Fruit fly (Drosophila melanogaster) whole organism, embryonic: ENCODE measurements around the gene CG7298.

ENCODE experiments used
- ATbp ChIP-seq: fragments of 200-800 bp; sonication (Bioruptor generic); optimal IDR thresholded peaks from 2 replicates; lab custom pipeline; 2017; ENCODE audit warnings: missing biosample characterization, mild to moderate bottlenecking, missing genetic modification characterization, missing genetic modification reagents
- Atf3 ChIP-seq: fragments of 200-800 bp; sonication (Bioruptor generic); optimal IDR thresholded peaks from 3 replicates; lab custom pipeline; 2016; ENCODE audit warnings: missing biosample characterization, missing genetic modification characterization
- B-H2 ChIP-seq: fragments of 200-800 bp; sonication (Bioruptor generic); optimal IDR thresholded peaks from 2 replicates; lab custom pipeline; 2018; ENCODE audit warnings: missing biosample characterization, mild to moderate bottlenecking, missing genetic modification characterization
- CG10147 ChIP-seq: fragments of 200-800 bp; sonication (Bioruptor generic); optimal IDR thresholded peaks from 2 replicates; lab custom pipeline; 2019; ENCODE audit warnings: missing biosample characterization, mild to moderate bottlenecking, missing genetic modification characterization, moderate library complexity
- CG10321 ChIP-seq: fragments of 200-800 bp; sonication (Bioruptor generic); IDR thresholded peaks from 2 replicates; pipeline ENCODE4 v1.3.6; 2022; ENCODE audit warnings: missing biosample characterization, missing genetic modification characterization
- CG10959 ChIP-seq: fragments of 200-800 bp; sonication (Bioruptor generic); IDR thresholded peaks from 2 replicates; pipeline ENCODE4 v1.3.6; 2022; ENCODE audit warnings: missing biosample characterization, missing genetic modification characterization
- CG12744 ChIP-seq: fragments of 200-800 bp; sonication (Bioruptor generic); optimal IDR thresholded peaks from 2 replicates; lab custom pipeline; 2016; ENCODE audit warnings: missing biosample characterization, missing genetic modification characterization
- CG13624 ChIP-seq: fragments of 200-800 bp; sonication (Bioruptor generic); optimal IDR thresholded peaks from 2 replicates; lab custom pipeline; 2016; ENCODE audit warnings: missing biosample characterization, missing genetic modification characterization
- CG17568 ChIP-seq: fragments of 200-800 bp; sonication (Bioruptor generic); optimal IDR thresholded peaks from 2 replicates; lab custom pipeline; 2018; ENCODE audit warnings: missing biosample characterization, mild to moderate bottlenecking, missing genetic modification characterization, moderate library complexity
- CG18011 ChIP-seq: fragments of 200-800 bp; sonication (Bioruptor generic); optimal IDR thresholded peaks from 2 replicates; lab custom pipeline; 2017; ENCODE audit warnings: missing biosample characterization, missing genetic modification characterization, mild to moderate bottlenecking, moderate library complexity, missing genotype
- CG18619 ChIP-seq: fragments of 200-800 bp; sonication (Bioruptor generic); optimal IDR thresholded peaks from 3 replicates; lab custom pipeline; 2017; ENCODE audit warnings: missing biosample characterization, mild to moderate bottlenecking, missing genetic modification characterization
- CG2202 ChIP-seq: fragments of 200-800 bp; sonication (Bioruptor generic); optimal IDR thresholded peaks from 2 replicates; lab custom pipeline; 2018; ENCODE audit warnings: missing biosample characterization, mild to moderate bottlenecking, missing genetic modification characterization
- CG30403 ChIP-seq: fragments of 200-800 bp; sonication (Bioruptor generic); optimal IDR thresholded peaks from 3 replicates; lab custom pipeline; 2016; ENCODE audit warnings: missing biosample characterization, missing genetic modification characterization
- CG34224 ChIP-seq: fragments of 200-800 bp; sonication (Bioruptor generic); IDR thresholded peaks from 3 replicates; pipeline ENCODE4 v1.3.6; 2022; ENCODE audit warnings: missing biosample characterization, missing genetic modification characterization; ENCODE audit not compliant: partially characterized antibody
- CG4617 ChIP-seq: fragments of 200-800 bp; sonication (Bioruptor generic); optimal IDR thresholded peaks from 3 replicates; lab custom pipeline; 2016; ENCODE audit warnings: missing biosample characterization, missing genetic modification characterization, borderline replicate concordance
- CG5245 ChIP-seq: fragments of 200-800 bp; sonication (Bioruptor generic); optimal IDR thresholded peaks from 3 replicates; lab custom pipeline; 2016; ENCODE audit warnings: missing biosample characterization, missing genetic modification characterization
- CG6683 ChIP-seq: fragments of 200-800 bp; sonication (Bioruptor generic); optimal IDR thresholded peaks from 2 replicates; lab custom pipeline; 2017; ENCODE audit warnings: missing biosample characterization, mild to moderate bottlenecking, missing genetic modification characterization, missing genetic modification reagents
- CG8388 ChIP-seq: fragments of 200-800 bp; sonication (Bioruptor generic); optimal IDR thresholded peaks from 2 replicates; lab custom pipeline; 2019; ENCODE audit warnings: missing biosample characterization, mild to moderate bottlenecking, missing genetic modification characterization, moderate library complexity
- CG8944 ChIP-seq: fragments of 200-800 bp; sonication (Bioruptor generic); optimal IDR thresholded peaks from 3 replicates; lab custom pipeline; 2016; ENCODE audit warnings: missing biosample characterization, missing genetic modification characterization
- CG9609 ChIP-seq: fragments of 200-800 bp; sonication (Bioruptor generic); optimal IDR thresholded peaks from 3 replicates; lab custom pipeline; 2016; ENCODE audit warnings: missing biosample characterization, missing genetic modification characterization
- CG9727 ChIP-seq: fragments of 200-800 bp; sonication (Bioruptor generic); optimal IDR thresholded peaks from 3 replicates; lab custom pipeline; 2017; ENCODE audit warnings: missing biosample characterization, mild to moderate bottlenecking, missing genetic modification characterization
- Deaf1 ChIP-seq: fragments of 200-800 bp; optimal IDR thresholded peaks from 3 replicates; lab custom pipeline; 2019; ENCODE audit warnings: missing biosample characterization, mild to moderate bottlenecking, missing genetic modification characterization, moderate library complexity
- Dip3 ChIP-seq: fragments of 200-800 bp; sonication (Bioruptor generic); optimal IDR thresholded peaks from 3 replicates; lab custom pipeline; 2016; ENCODE audit warnings: missing biosample characterization, missing genetic modification characterization
- Doc3 ChIP-seq: fragments of 200-800 bp; sonication (Bioruptor generic); IDR thresholded peaks from 3 replicates; pipeline ENCODE4 v1.3.6; 2022; ENCODE audit warnings: missing biosample characterization, missing genetic modification characterization; ENCODE audit not compliant: partially characterized antibody
- GATAe ChIP-seq: fragments of 200-800 bp; sonication (Bioruptor generic); conservative IDR thresholded peaks from 2 replicates; pipeline ENCODE4 v1.3.6; 2022; ENCODE audit warnings: missing biosample characterization, missing genetic modification characterization
- HHEX ChIP-seq: fragments of 200-800 bp; sonication (Bioruptor generic); optimal IDR thresholded peaks from 3 replicates; lab custom pipeline; 2017; ENCODE audit warnings: missing biosample characterization, mild to moderate bottlenecking, missing genetic modification characterization, missing genetic modification reagents
- Hmx ChIP-seq: fragments of 200-800 bp; sonication (Bioruptor generic); optimal IDR thresholded peaks from 2 replicates; lab custom pipeline; 2016; ENCODE audit warnings: missing biosample characterization, missing genetic modification characterization
- Kr ChIP-seq: fragments of 200-800 bp; sonication (Bioruptor generic); optimal IDR thresholded peaks from 2 replicates; lab custom pipeline; 2017; ENCODE audit warnings: missing biosample characterization, mild to moderate bottlenecking, missing genetic modification characterization
- NC2β ChIP-seq: fragments of 200-800 bp; sonication (Bioruptor generic); optimal IDR thresholded peaks from 2 replicates; lab custom pipeline; 2016; ENCODE audit warnings: missing biosample characterization, missing genetic modification characterization
- Nf-YA ChIP-seq: fragments of 200-800 bp; sonication (Bioruptor generic); IDR thresholded peaks from 2 replicates; pipeline ENCODE4 v1.3.6; 2022; ENCODE audit warnings: missing biosample characterization, missing genetic modification characterization
- Oli ChIP-seq: fragments of 200-800 bp; sonication (Bioruptor generic); optimal IDR thresholded peaks from 2 replicates; lab custom pipeline; 2018; ENCODE audit warnings: missing biosample characterization, mild to moderate bottlenecking, missing genetic modification characterization, moderate library complexity
- Rx ChIP-seq: fragments of 200-800 bp; sonication (Bioruptor generic); IDR thresholded peaks from 2 replicates; pipeline ENCODE4 v1.3.6; 2022; ENCODE audit warnings: missing biosample characterization, missing genetic modification characterization
- bbx ChIP-seq: fragments of 200-800 bp; sonication (Bioruptor generic); IDR thresholded peaks from 2 replicates; pipeline ENCODE4 v1.3.6; 2022; ENCODE audit warnings: missing biosample characterization, missing genetic modification characterization; ENCODE audit not compliant: partially characterized antibody
- croc ChIP-seq: fragments of 200-800 bp; sonication (Bioruptor generic); conservative IDR thresholded peaks from 3 replicates; pipeline ENCODE4 v1.3.6; 2022; ENCODE audit warnings: missing biosample characterization, missing genetic modification characterization
- gfzf ChIP-seq: fragments of 200-800 bp; sonication (Bioruptor generic); optimal IDR thresholded peaks from 2 replicates; lab custom pipeline; 2016; ENCODE audit warnings: missing biosample characterization, mild to moderate bottlenecking, missing genetic modification characterization, moderate library complexity
- grau ChIP-seq: fragments of 200-800 bp; optimal IDR thresholded peaks from 3 replicates; lab custom pipeline; 2019; ENCODE audit warnings: missing biosample characterization, mild to moderate bottlenecking, missing genetic modification characterization, moderate library complexity
- hb ChIP-seq: fragments of 200-800 bp; sonication (Bioruptor generic); IDR thresholded peaks from 3 replicates; pipeline ENCODE4 v1.3.6; 2022; ENCODE audit warnings: missing biosample characterization, missing genetic modification characterization; ENCODE audit not compliant: partially characterized antibody
- ind ChIP-seq: fragments of 200-800 bp; sonication (Bioruptor generic); optimal IDR thresholded peaks from 3 replicates; lab custom pipeline; 2016; ENCODE audit warnings: missing biosample characterization, missing genetic modification characterization
- jigr1 ChIP-seq: fragments of 200-800 bp; sonication (Bioruptor generic); IDR thresholded peaks from 3 replicates; pipeline ENCODE4 v1.3.6; 2022; ENCODE audit warnings: missing biosample characterization, missing genetic modification characterization
- nerfin-2 ChIP-seq: fragments of 200-800 bp; sonication (Bioruptor generic); IDR thresholded peaks from 2 replicates; pipeline ENCODE4 v1.3.6; 2022; ENCODE audit warnings: missing biosample characterization, missing genetic modification characterization; ENCODE audit not compliant: partially characterized antibody
- pfk ChIP-seq: fragments of 200-800 bp; sonication (Bioruptor generic); optimal IDR thresholded peaks from 2 replicates; lab custom pipeline; 2018; ENCODE audit warnings: missing biosample characterization, mild to moderate bottlenecking, missing genetic modification characterization, moderate library complexity
- pum ChIP-seq: fragments of 200-800 bp; sonication (Bioruptor generic); optimal IDR thresholded peaks from 2 replicates; lab custom pipeline; 2016; ENCODE audit warnings: missing biosample characterization, missing genetic modification characterization
- ro ChIP-seq: fragments of 200-800 bp; sonication (Bioruptor generic); IDR thresholded peaks from 2 replicates; pipeline ENCODE4 v1.3.6; 2022; ENCODE audit warnings: missing biosample characterization, missing genetic modification characterization
- scrt ChIP-seq: fragments of 200-800 bp; sonication (Bioruptor generic); optimal IDR thresholded peaks from 2 replicates; lab custom pipeline; 2018; ENCODE audit warnings: missing biosample characterization, mild to moderate bottlenecking, missing genetic modification characterization, moderate library complexity
- seq ChIP-seq: fragments of 200-800 bp; sonication (Bioruptor generic); IDR thresholded peaks from 2 replicates; pipeline ENCODE4 v1.3.6; 2022; ENCODE audit warnings: missing biosample characterization, missing genetic modification characterization
- slou ChIP-seq: fragments of 200-800 bp; sonication (Bioruptor generic); optimal IDR thresholded peaks from 3 replicates; lab custom pipeline; 2016; ENCODE audit warnings: missing biosample characterization, missing genetic modification characterization
- sqz ChIP-seq: fragments of 200-800 bp; sonication (Bioruptor generic); optimal IDR thresholded peaks from 3 replicates; lab custom pipeline; 2018; ENCODE audit warnings: missing biosample characterization, mild to moderate bottlenecking, missing genetic modification characterization
- tio ChIP-seq: fragments of 200-800 bp; sonication (Bioruptor generic); optimal IDR thresholded peaks from 2 replicates; lab custom pipeline; 2017; ENCODE audit warnings: missing biosample characterization, missing genetic modification characterization, inconsistent platforms
- vfl ChIP-seq: fragments of 200-800 bp; sonication (Bioruptor generic); optimal IDR thresholded peaks from 2 replicates; lab custom pipeline; 2016; ENCODE audit warnings: missing biosample characterization, missing genetic modification characterization
- wdn ChIP-seq: fragments of 200-800 bp; sonication (Bioruptor generic); IDR thresholded peaks from 2 replicates; pipeline ENCODE4 v1.3.6; 2022; ENCODE audit warnings: missing biosample characterization, missing genetic modification characterization
- zen ChIP-seq: fragments of 200-800 bp; sonication (Bioruptor generic); optimal IDR thresholded peaks from 3 replicates; lab custom pipeline; 2018; ENCODE audit warnings: missing biosample characterization, mild to moderate bottlenecking, missing genetic modification characterization, moderate library complexity

Gene CG7298

dm6 chr3L:20198138-20198559 is 5.3 kb downstream of the CG7298 start, which contains the start of gene CG42674 (continued):
- TF ChIP-seq CG17568 (peak; percentile 27), CG8388 (GFP tag; lab: Kevin White, UChicago) (no peak), CG2202 (no peak), CG6683 (GFP tag; lab: Kevin White, UChicago) (no peak), nerfin-2 (no peak), Hmx (GFP tag; lab: Kevin White, UChicago) (no peak), Rx (GFP tag; lab: Robert Waterston, UW) (no peak), NC2β (GFP tag; lab: Kevin White, UChicago) (no peak), Nf-YA (GFP tag; lab: Robert Waterston, UW) (no peak), CG12744 (GFP tag; lab: Kevin White, UChicago) (no peak), CG18619 (GFP tag; lab: Kevin White, UChicago) (no peak), Doc3 (GFP tag; lab: Robert Waterston, UW) (no peak), Atf3 (no peak), hb (GFP tag; lab: Robert Waterston, UW) (no peak), Oli (tag; lab: Kevin White, UChicago) (no peak), CG30403 (no peak), CG10147 (GFP tag; lab: Kevin White, UChicago) (no peak), Deaf1 (tag; lab: Kevin White, UChicago) (no peak), CG9727 (GFP tag; lab: Kevin White, UChicago) (no peak), CG18011 (GFP tag; lab: Kevin White, UChicago) (peak; percentile 64), CG13624 (GFP tag; lab: Kevin White, UChicago) (peak; percentile 62), ATbp (GFP tag; lab: Kevin White, UChicago) (no peak), Dip3 (no peak), zen (no peak), wdn (GFP tag; lab: Robert Waterston, UW) (no peak), tio (GFP tag; lab: Kevin White, UChicago) (no peak), Kr (GFP tag; lab: Kevin White, UChicago) (no peak), CG4617 (GFP tag; lab: Kevin White, UChicago) (no peak), CG5245 (GFP tag; lab: Kevin White, UChicago) (no peak), bbx (GFP tag; lab: Robert Waterston, UW) (peak; percentile 38; the same call in 1 of the 2 replicates), CG10321 (GFP tag; lab: Robert Waterston, UW) (no peak), ro (no peak), grau (tag; lab: Kevin White, UChicago) (no peak), croc (no peak), scrt (GFP tag; lab: Kevin White, UChicago) (no peak), jigr1 (no peak), sqz (GFP tag; lab: Kevin White, UChicago) (no peak), gfzf (GFP tag; lab: Kevin White, UChicago) (no peak), pum (GFP tag; lab: Kevin White, UChicago) (no peak), B-H2 (GFP tag; lab: Kevin White, UChicago) (no peak), CG8944 (GFP tag; lab: Kevin White, UChicago) (no peak), ind (no peak), slou (no peak), CG34224 (GFP tag; lab: Robert Waterston, UW) (no peak; the same call in 2 of the 3 replicates), HHEX (GFP tag; lab: Kevin White, UChicago) (no peak), CG10959 (GFP tag; lab: Robert Waterston, UW) (no peak), GATAe (GFP tag; lab: Robert Waterston, UW) (no peak), pfk (GFP tag; lab: Kevin White, UChicago) (no peak), seq (GFP tag; lab: Robert Waterston, UW) (0 out of 2 replicates have a peak, but pooled peaks have one; percentile 11), vfl (GFP tag; lab: Kevin White, UChicago) (no peak), CG9609 (no peak)
